Fruit fly (Drosophila melanogaster): ENCODE measurements around the gene Karl.
A peak's percentile ranks its signal among the peaks of the same experiment; 100 is the strongest.

Gene Karl

DNA sequence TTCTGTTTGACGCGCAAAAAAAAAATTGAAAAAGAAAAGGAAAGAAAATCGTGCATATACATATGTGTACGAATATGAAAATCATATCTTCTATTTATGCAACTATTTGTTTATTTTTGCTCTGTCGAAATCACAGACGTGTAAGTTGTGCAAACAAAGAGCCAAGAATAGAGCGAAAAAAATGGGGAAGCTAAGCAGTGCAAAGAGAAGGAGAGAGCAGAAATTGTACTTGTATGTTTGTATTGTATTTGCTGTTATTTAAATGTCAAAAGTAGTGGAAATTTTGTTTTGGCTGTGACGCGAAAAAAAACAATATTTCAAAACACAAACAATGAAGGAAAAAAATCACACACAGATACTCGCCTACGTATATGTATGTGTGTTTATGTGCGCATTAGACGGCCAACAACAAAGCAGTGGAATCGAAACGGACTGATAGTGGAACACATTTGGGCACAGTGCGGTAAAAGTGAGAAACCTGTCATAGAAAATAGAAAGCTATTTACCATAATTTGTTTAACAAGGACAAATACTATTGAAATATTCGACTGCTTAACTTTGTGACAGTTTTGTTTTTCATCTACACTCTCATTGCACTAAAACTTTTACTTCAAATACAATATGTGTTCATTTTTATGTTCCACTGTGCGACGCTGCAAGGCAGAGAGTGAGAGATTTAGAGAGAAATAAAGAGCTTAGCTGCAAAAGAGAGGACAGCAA, 31.0 kb downstream of the Karl start (continued):
- TF ChIP-seq CG13287 (GFP tag; IDR thresholded peaks at IDR 0.05; ENCODE audit: partially characterized antibody), result peak; percentile 59
- TF ChIP-seq peb (GFP tag; IDR thresholded peaks at IDR 0.05), result peak; percentile 92
- TF ChIP-seq CG8089 (GFP tag; optimal IDR thresholded peaks at IDR 0.05), result peak; percentile 95
- peak; percentile 88 for TF ChIP-seq CG11456 (GFP tag; IDR thresholded peaks at IDR 0.05)
- peak; percentile 91 for TF ChIP-seq CG5245 (GFP tag; optimal IDR thresholded peaks at IDR 0.05)
- TF ChIP-seq Myb (GFP tag; optimal IDR thresholded peaks at IDR 0.05), result peak; percentile 86
- TF ChIP-seq CG1792 (GFP tag; optimal IDR thresholded peaks at IDR 0.05), result peak; percentile 84
- TF ChIP-seq unc-4 (GFP tag; IDR thresholded peaks at IDR 0.05; ENCODE audit: partially characterized antibody), result peak; percentile 24; the same call in 1 of the 2 replicates
- peak; percentile 87 for TF ChIP-seq schlank (tag; optimal IDR thresholded peaks at IDR 0.05)
- peak; percentile 93 for TF ChIP-seq B-H1 (GFP tag; IDR thresholded peaks at IDR 0.05)
- peak; percentile 97 for TF ChIP-seq CG17359 (tag; optimal IDR thresholded peaks at IDR 0.05)
- TF ChIP-seq Asciz (GFP tag; optimal IDR thresholded peaks at IDR 0.05), result peak; percentile 93
- TF ChIP-seq CG17361 (GFP tag; IDR thresholded peaks at IDR 0.05), result peak; percentile 92
- TF ChIP-seq D19A (tag; optimal IDR thresholded peaks at IDR 0.05), result peak; percentile 90
- no peak for TF ChIP-seq Sin3A (optimal IDR thresholded peaks at IDR 0.05)
- peak; percentile 87 for TF ChIP-seq CG17385 (GFP tag; optimal IDR thresholded peaks at IDR 0.05)
- peak; percentile 89 for TF ChIP-seq dm (GFP tag; optimal IDR thresholded peaks at IDR 0.05)
- peak; percentile 42 for TF ChIP-seq stwl (tag; optimal IDR thresholded peaks at IDR 0.05)
- peak; percentile 98 for TF ChIP-seq CG8388 (GFP tag; optimal IDR thresholded peaks at IDR 0.05)
- peak; percentile 10 for TF ChIP-seq ftz-f1 (GFP tag; optimal IDR thresholded peaks at IDR 0.05)
- TF ChIP-seq kay (GFP tag; optimal IDR thresholded peaks at IDR 0.05), result peak; percentile 78
- peak; percentile 84 for TF ChIP-seq CG43689 (GFP tag; IDR thresholded peaks at IDR 0.05)
- TF ChIP-seq CG30020 (tag; optimal IDR thresholded peaks at IDR 0.05), result peak; percentile 79
- 0 out of 2 replicates have a peak, but pooled peaks have one; percentile 6 for TF ChIP-seq aop (GFP tag; IDR thresholded peaks at IDR 0.05)
- peak; percentile 74 for TF ChIP-seq sqz (GFP tag; optimal IDR thresholded peaks at IDR 0.05)
- TF ChIP-seq NfI (GFP tag; optimal IDR thresholded peaks at IDR 0.05), result peak; percentile 93
- TF ChIP-seq CG5180 (GFP tag; optimal IDR thresholded peaks at IDR 0.05), result peak; percentile 80
- peak; percentile 79; the same call in 1 of the 2 replicates for TF ChIP-seq Gsc (GFP tag; IDR thresholded peaks at IDR 0.05)
- TF ChIP-seq CG15696 (tag; optimal IDR thresholded peaks at IDR 0.05), result peak; percentile 86
- TF ChIP-seq tin (GFP tag; optimal IDR thresholded peaks at IDR 0.05), result peak; percentile 91
- TF ChIP-seq nom (GFP tag; optimal IDR thresholded peaks at IDR 0.05), result peak; percentile 66
- TF ChIP-seq Usf (GFP tag; optimal IDR thresholded peaks at IDR 0.05), result peak; percentile 79
- peak; percentile 39; the same call in 2 of the 3 replicates for TF ChIP-seq CG16813 (GFP tag; IDR thresholded peaks at IDR 0.05; ENCODE audit: partially characterized antibody)
- peak; percentile 83 for TF ChIP-seq Dbx (GFP tag; IDR thresholded peaks at IDR 0.05)
- peak; percentile 95 to 96 for TF ChIP-seq chif (GFP tag; optimal IDR thresholded peaks at IDR 0.05)
- peak; percentile 96 for TF ChIP-seq CG12391 (tag; optimal IDR thresholded peaks at IDR 0.05)
- peak; percentile 92 for TF ChIP-seq Aef1 (GFP tag; IDR thresholded peaks at IDR 0.05)
- TF ChIP-seq ranshi (GFP tag; IDR thresholded peaks at IDR 0.05), result peak; percentile 93
- peak; percentile 96 for TF ChIP-seq zfh1 (GFP tag; IDR thresholded peaks at IDR 0.05)
- TF ChIP-seq HLH3B (GFP tag; IDR thresholded peaks at IDR 0.05), result peak; percentile 96
- peak; percentile 97 for TF ChIP-seq chn (GFP tag; optimal IDR thresholded peaks at IDR 0.05)
- peak; percentile 91 for TF ChIP-seq Sox100B (GFP tag; optimal IDR thresholded peaks at IDR 0.05)
- TF ChIP-seq nau (GFP tag; optimal IDR thresholded peaks at IDR 0.05), result peak; percentile 93
- no peak; the same call in 1 of the 2 replicates for TF ChIP-seq Scr (GFP tag; IDR thresholded peaks at IDR 0.05; ENCODE audit: partially characterized antibody)
- TF ChIP-seq jumu (GFP tag; optimal IDR thresholded peaks at IDR 0.05), result peak; percentile 96
- no peak for TF ChIP-seq hkb (optimal IDR thresholded peaks at IDR 0.05)
- TF ChIP-seq hkb (GFP tag; IDR thresholded peaks at IDR 0.05), result peak; percentile 96
- no peak; the same call in 2 of the 3 replicates for TF ChIP-seq CG34224 (GFP tag; IDR thresholded peaks at IDR 0.05; ENCODE audit: partially characterized antibody)
- no peak for TF ChIP-seq yki (optimal IDR thresholded peaks at IDR 0.05)
- peak; percentile 95 for TF ChIP-seq CG12659 (GFP tag; optimal IDR thresholded peaks at IDR 0.05)
